Fruit fly (Drosophila melanogaster) whole organism, embryonic: ENCODE results near the gene CG31549.
A peak's percentile ranks its signal among the peaks of the same experiment; 100 is the strongest.

Source experiments
- Adf1 ChIP-seq: fragments of 200-800 bp; sonication (Bioruptor generic); IDR thresholded peaks from 2 replicates; pipeline ENCODE4 v1.3.6; 2022; ENCODE audit warnings: missing biosample characterization, missing genetic modification characterization
- Aef1 ChIP-seq: fragments of 200-800 bp; sonication (Bioruptor generic); IDR thresholded peaks from 3 replicates; pipeline ENCODE4 v1.3.6; 2022; ENCODE audit warnings: missing biosample characterization, missing genetic modification characterization
- Blimp-1 ChIP-seq: fragments of 200-800 bp; sonication (Bioruptor generic); optimal IDR thresholded peaks from 3 replicates; lab custom pipeline; 2018; ENCODE audit warnings: missing biosample characterization, missing genetic modification characterization, mild to moderate bottlenecking, moderate library complexity, missing genetic modification reagents
- BtbVII ChIP-seq: fragments of 200-800 bp; sonication (Bioruptor generic); optimal IDR thresholded peaks from 3 replicates; lab custom pipeline; 2017; ENCODE audit warnings: missing biosample characterization, mild to moderate bottlenecking, missing genetic modification characterization
- CG10274 ChIP-seq: fragments of 200-800 bp; sonication (Bioruptor generic); optimal IDR thresholded peaks from 3 replicates; lab custom pipeline; 2017; ENCODE audit warnings: missing biosample characterization, mild to moderate bottlenecking, missing genetic modification characterization
- CG10543 ChIP-seq: fragments of 200-800 bp; sonication (Bioruptor generic); optimal IDR thresholded peaks from 3 replicates; lab custom pipeline; 2017; ENCODE audit warnings: missing biosample characterization, mild to moderate bottlenecking, missing genetic modification characterization, moderate library complexity
- CG11085 ChIP-seq: fragments of 200-800 bp; sonication (Bioruptor generic); IDR thresholded peaks from 2 replicates; pipeline ENCODE4 v1.3.6; 2022; ENCODE audit warnings: missing biosample characterization, missing genetic modification characterization
- CG11093 ChIP-seq: fragments of 200-800 bp; sonication (Bioruptor generic); IDR thresholded peaks from 3 replicates; pipeline ENCODE4 v1.3.6; 2022; ENCODE audit warnings: missing biosample characterization, missing genetic modification characterization
- CG11247 ChIP-seq: fragments of 200-800 bp; sonication (Bioruptor generic); IDR thresholded peaks from 2 replicates; pipeline ENCODE4 v1.3.6; 2022; ENCODE audit warnings: missing biosample characterization, missing genetic modification characterization
- CG12155 ChIP-seq: fragments of 200-800 bp; sonication (Bioruptor generic); optimal IDR thresholded peaks from 3 replicates; lab custom pipeline; 2016; ENCODE audit warnings: missing biosample characterization, missing genetic modification characterization
- CG12942 ChIP-seq: fragments of 200-800 bp; sonication (Bioruptor generic); optimal IDR thresholded peaks from 3 replicates; lab custom pipeline; 2016; ENCODE audit warnings: missing biosample characterization, missing genetic modification characterization
- CG15479 ChIP-seq: fragments of 200-800 bp; sonication (Bioruptor generic); optimal IDR thresholded peaks from 3 replicates; lab custom pipeline; 2019; ENCODE audit warnings: missing biosample characterization, mild to moderate bottlenecking, missing genetic modification characterization, moderate library complexity
- CG15514 ChIP-seq: fragments of 200-800 bp; sonication (Bioruptor generic); optimal IDR thresholded peaks from 3 replicates; lab custom pipeline; 2017; ENCODE audit warnings: missing biosample characterization, missing genetic modification characterization, mild to moderate bottlenecking, moderate library complexity, missing genetic modification reagents
- CG15696 ChIP-seq: fragments of 200-800 bp; sonication (Bioruptor generic); optimal IDR thresholded peaks from 2 replicates; lab custom pipeline; 2019; ENCODE audit warnings: missing biosample characterization, mild to moderate bottlenecking, missing genetic modification characterization, moderate library complexity
- CG17612 ChIP-seq: fragments of 200-800 bp; sonication (Bioruptor generic); IDR thresholded peaks from 2 replicates; pipeline ENCODE4 v1.3.6; 2022; ENCODE audit warnings: missing biosample characterization, missing genetic modification characterization
- CG18262 ChIP-seq: fragments of 200-800 bp; optimal IDR thresholded peaks from 3 replicates; lab custom pipeline; 2019; ENCODE audit warnings: missing biosample characterization, mild to moderate bottlenecking, missing genetic modification characterization, moderate library complexity
- CG31388 ChIP-seq: fragments of 200-800 bp; sonication (Bioruptor generic); optimal IDR thresholded peaks from 2 replicates; lab custom pipeline; 2016; ENCODE audit warnings: missing biosample characterization, missing genetic modification characterization
- CG4707 ChIP-seq: fragments of 200-800 bp; sonication (Bioruptor generic); optimal IDR thresholded peaks from 2 replicates; lab custom pipeline; 2018; ENCODE audit warnings: missing biosample characterization, mild to moderate bottlenecking, missing genetic modification characterization, moderate library complexity
- CG4730 ChIP-seq: fragments of 200-800 bp; sonication (Bioruptor generic); IDR thresholded peaks from 2 replicates; pipeline ENCODE4 v1.3.6; 2022; ENCODE audit warnings: missing biosample characterization, missing genetic modification characterization
- CG7357 ChIP-seq: fragments of 200-800 bp; sonication (Bioruptor generic); IDR thresholded peaks from 3 replicates; pipeline ENCODE4 v1.3.6; 2022; ENCODE audit warnings: missing biosample characterization, missing genetic modification characterization
- CG8944 ChIP-seq: fragments of 200-800 bp; sonication (Bioruptor generic); optimal IDR thresholded peaks from 3 replicates; lab custom pipeline; 2016; ENCODE audit warnings: missing biosample characterization, missing genetic modification characterization
- CG9609 ChIP-seq: fragments of 200-800 bp; sonication (Bioruptor generic); optimal IDR thresholded peaks from 3 replicates; lab custom pipeline; 2016; ENCODE audit warnings: missing biosample characterization, missing genetic modification characterization
- CG9876 ChIP-seq: fragments of 200-800 bp; sonication (Bioruptor generic); optimal IDR thresholded peaks from 2 replicates; lab custom pipeline; 2016; ENCODE audit warnings: missing biosample characterization, missing genetic modification characterization
- D19B ChIP-seq: fragments of 200-800 bp; sonication (Bioruptor generic); optimal IDR thresholded peaks from 2 replicates; lab custom pipeline; 2017; ENCODE audit warnings: missing biosample characterization, mild to moderate bottlenecking, missing genetic modification characterization
- Deaf1 ChIP-seq: fragments of 200-800 bp; optimal IDR thresholded peaks from 3 replicates; lab custom pipeline; 2019; ENCODE audit warnings: missing biosample characterization, mild to moderate bottlenecking, missing genetic modification characterization, moderate library complexity
- Dip3 ChIP-seq: fragments of 200-800 bp; sonication (Bioruptor generic); optimal IDR thresholded peaks from 3 replicates; lab custom pipeline; 2016; ENCODE audit warnings: missing biosample characterization, missing genetic modification characterization
- Ets65A ChIP-seq: fragments of 200-800 bp; sonication (Bioruptor generic); peaks from one replicate; lab custom pipeline; 2016; ENCODE audit warnings: missing biosample characterization, missing genetic modification characterization
- GATAe ChIP-seq: fragments of 200-800 bp; sonication (Bioruptor generic); conservative IDR thresholded peaks from 2 replicates; pipeline ENCODE4 v1.3.6; 2022; ENCODE audit warnings: missing biosample characterization, missing genetic modification characterization
- H2.0 ChIP-seq: fragments of 200-800 bp; sonication (Bioruptor generic); IDR thresholded peaks from 2 replicates; pipeline ENCODE4 v1.3.6; 2022; ENCODE audit warnings: missing biosample characterization, missing genetic modification characterization
- HLH3B ChIP-seq: fragments of 200-800 bp; sonication (Bioruptor generic); IDR thresholded peaks from 2 replicates; pipeline ENCODE4 v1.3.6; 2022; ENCODE audit warnings: missing biosample characterization, missing genetic modification characterization
- Hmx ChIP-seq: fragments of 200-800 bp; sonication (Bioruptor generic); optimal IDR thresholded peaks from 2 replicates; lab custom pipeline; 2016; ENCODE audit warnings: missing biosample characterization, missing genetic modification characterization
- Ravus ChIP-seq: fragments of 200-800 bp; sonication (Bioruptor generic); IDR thresholded peaks from 2 replicates; pipeline ENCODE4 v1.3.6; 2022; ENCODE audit warnings: missing biosample characterization, missing genetic modification characterization
- Six4 ChIP-seq: fragments of 200-800 bp; sonication (Bioruptor generic); optimal IDR thresholded peaks from 2 replicates; lab custom pipeline; 2016; ENCODE audit warnings: missing biosample characterization, missing genetic modification characterization
- ab ChIP-seq: fragments of 200-800 bp; sonication (Bioruptor generic); optimal IDR thresholded peaks from 2 replicates; lab custom pipeline; 2016; ENCODE audit warnings: missing biosample characterization, missing genetic modification characterization
- al ChIP-seq: fragments of 200-800 bp; sonication (Bioruptor generic); IDR thresholded peaks from 2 replicates; pipeline ENCODE4 v1.3.6; 2022; ENCODE audit warnings: missing biosample characterization, missing genetic modification characterization
- ap ChIP-seq: fragments of 200-800 bp; sonication (Bioruptor generic); IDR thresholded peaks from 2 replicates; pipeline ENCODE4 v1.3.6; 2022; ENCODE audit warnings: missing biosample characterization, missing genetic modification characterization
- cg ChIP-seq: fragments of 200-800 bp; sonication (Bioruptor generic); optimal IDR thresholded peaks from 3 replicates; lab custom pipeline; 2019; ENCODE audit warnings: missing biosample characterization, mild to moderate bottlenecking, missing genetic modification characterization, moderate library complexity
- ci ChIP-seq: fragments of 200-800 bp; sonication (Bioruptor generic); IDR thresholded peaks from 3 replicates; pipeline ENCODE4 v1.3.6; 2022; ENCODE audit warnings: missing biosample characterization, missing genetic modification characterization
- da ChIP-seq: fragments of 200-800 bp; sonication (Bioruptor generic); optimal IDR thresholded peaks from 2 replicates; lab custom pipeline; 2016; ENCODE audit warnings: missing biosample characterization, missing genetic modification characterization
- danr ChIP-seq: fragments of 200-800 bp; sonication (Bioruptor generic); IDR thresholded peaks from 2 replicates; pipeline ENCODE4 v1.3.6; 2022; ENCODE audit warnings: missing biosample characterization, missing genetic modification characterization
- fd96Cb ChIP-seq: fragments of 200-800 bp; sonication (Bioruptor generic); optimal IDR thresholded peaks from 2 replicates; lab custom pipeline; 2018; ENCODE audit warnings: missing biosample characterization, mild to moderate bottlenecking, missing genetic modification characterization, moderate library complexity
- hkb ChIP-seq, 2 experiments: fragments of 200-800 bp in 1 of 2; fragments of >200 bp in 1 of 2; sonication (Bioruptor generic) in 1 of 2; IDR thresholded peaks in 1 of 2; optimal IDR thresholded peaks in 1 of 2; 2 replicates each; pipeline versions ENCODE4 v1.3.6 to Lab custom; 2017 to 2022; ENCODE audit warnings: missing biosample characterization in 1 of 2, missing genetic modification characterization in 1 of 2
- ind ChIP-seq: fragments of 200-800 bp; sonication (Bioruptor generic); optimal IDR thresholded peaks from 3 replicates; lab custom pipeline; 2016; ENCODE audit warnings: missing biosample characterization, missing genetic modification characterization
- klu ChIP-seq: fragments of 200-800 bp; sonication (Bioruptor generic); IDR thresholded peaks from 2 replicates; pipeline ENCODE4 v1.3.6; 2022; ENCODE audit warnings: missing biosample characterization, missing genetic modification characterization
- lilli ChIP-seq: fragments of 200-800 bp; sonication (Bioruptor generic); optimal IDR thresholded peaks from 3 replicates; lab custom pipeline; 2016; ENCODE audit warnings: missing biosample characterization, missing genetic modification characterization
- lmd ChIP-seq: fragments of 200-800 bp; sonication (Bioruptor generic); IDR thresholded peaks from 2 replicates; pipeline ENCODE4 v1.3.6; 2022; ENCODE audit warnings: missing biosample characterization, missing genetic modification characterization
- oc ChIP-seq: fragments of 200-800 bp; sonication (Bioruptor generic); optimal IDR thresholded peaks from 2 replicates; lab custom pipeline; 2018; ENCODE audit warnings: missing biosample characterization, mild to moderate bottlenecking, missing genetic modification characterization, moderate library complexity
- pfk ChIP-seq: fragments of 200-800 bp; sonication (Bioruptor generic); optimal IDR thresholded peaks from 2 replicates; lab custom pipeline; 2018; ENCODE audit warnings: missing biosample characterization, mild to moderate bottlenecking, missing genetic modification characterization, moderate library complexity
- sim ChIP-seq: fragments of 200-800 bp; sonication (Bioruptor generic); IDR thresholded peaks from 2 replicates; pipeline ENCODE4 v1.3.6; 2022; ENCODE audit warnings: missing biosample characterization, missing genetic modification characterization
- stc ChIP-seq: fragments of 200-800 bp; sonication (Bioruptor generic); IDR thresholded peaks from 2 replicates; pipeline ENCODE4 v1.3.6; 2022; ENCODE audit warnings: missing biosample characterization, missing genetic modification characterization
- twi ChIP-seq: fragments of 200-800 bp; optimal IDR thresholded peaks from 2 replicates; lab custom pipeline; 2019; ENCODE audit warnings: missing biosample characterization, mild to moderate bottlenecking, missing genetic modification characterization, moderate library complexity

Gene CG31549

dm6 chr3R:5620387-5620956 lies 11.5 kb upstream of the CG31549 start (continued):
- no peak for TF ChIP-seq Adf1 (GFP tag; lab: Robert Waterston, UW)
- TF ChIP-seq CG11093 (GFP tag; lab: Robert Waterston, UW), result no peak
- peak; percentile 63 for TF ChIP-seq lilli (GFP tag; lab: Kevin White, UChicago)
- TF ChIP-seq BtbVII (GFP tag; lab: Kevin White, UChicago), result peak; percentile 24
- TF ChIP-seq CG10543 (GFP tag; lab: Kevin White, UChicago), result no peak
- peak; percentile 69 for TF ChIP-seq lmd (GFP tag; lab: Robert Waterston, UW)
- peak; percentile 54 for TF ChIP-seq CG11247 (GFP tag; lab: Robert Waterston, UW)
- TF ChIP-seq CG8944, result peak; percentile 52
- TF ChIP-seq CG7357 (GFP tag; lab: Robert Waterston, UW), result peak; percentile 61; the same call in 1 of the 3 replicates
- 0 out of 2 replicates have a peak, but pooled peaks have one; percentile 20 for TF ChIP-seq GATAe
- peak; percentile 30 for TF ChIP-seq CG10274 (GFP tag; lab: Kevin White, UChicago)
- TF ChIP-seq D19B (GFP tag; lab: Kevin White, UChicago), result peak; percentile 38
- no peak for TF ChIP-seq Blimp-1 (GFP tag; lab: Kevin White, UChicago)
- peak; percentile 68 for TF ChIP-seq H2.0
- TF ChIP-seq stc, result peak; percentile 48; the same call in 1 of the 2 replicates
- TF ChIP-seq ab (GFP tag; lab: Kevin White, UChicago), result peak; percentile 48
- peak; percentile 18; the same call in 1 of the 2 replicates for TF ChIP-seq klu (GFP tag; lab: Robert Waterston, UW)
- no peak; the same call in 1 of the 2 replicates for TF ChIP-seq Ravus (GFP tag; lab: Robert Waterston, UW)
- TF ChIP-seq pfk, result no peak
- TF ChIP-seq CG9609 (GFP tag; lab: Kevin White, UChicago), result peak; percentile 57
- peak; percentile 44 for TF ChIP-seq CG9876 (GFP tag; lab: Kevin White, UChicago)
- TF ChIP-seq Six4, result peak; percentile 38
- TF ChIP-seq CG4707 (GFP tag; lab: Kevin White, UChicago), result no peak
- TF ChIP-seq CG15696 (tag; lab: Kevin White, UChicago), result no peak
- TF ChIP-seq CG15479, result no peak
- peak; percentile 46; the same call in 1 of the 2 replicates for TF ChIP-seq CG4730 (GFP tag; lab: Robert Waterston, UW)
- no peak for TF ChIP-seq al (GFP tag; lab: Robert Waterston, UW)
- peak; percentile 27 for TF ChIP-seq da (GFP tag; lab: Kevin White, UChicago)
- TF ChIP-seq CG12155, result no peak
- peak; percentile 97 for TF ChIP-seq Ets65A (GFP tag; lab: Kevin White, UChicago)
- no peak for TF ChIP-seq cg
- peak; percentile 37 for TF ChIP-seq CG15514
- TF ChIP-seq CG12942 (GFP tag; lab: Kevin White, UChicago), result peak; percentile 6
- peak; percentile 0 for TF ChIP-seq CG31388
- TF ChIP-seq Deaf1 (tag; lab: Kevin White, UChicago), result peak; percentile 25
- TF ChIP-seq ap (GFP tag; lab: Robert Waterston, UW), result peak; percentile 53
- peak; percentile 77 for TF ChIP-seq HLH3B (GFP tag; lab: Robert Waterston, UW)
- TF ChIP-seq fd96Cb (tag; lab: Kevin White, UChicago), result peak; percentile 70
- peak; percentile 79 for TF ChIP-seq CG18262 (tag; lab: Kevin White, UChicago)
- TF ChIP-seq twi (tag; lab: Kevin White, UChicago), result peak; percentile 36
- TF ChIP-seq CG11085, result peak; percentile 48; the same call in 1 of the 2 replicates
- no peak for TF ChIP-seq hkb (optimal IDR thresholded peaks at IDR 0.05; lab: Kevin White, UChicago)
- TF ChIP-seq hkb (GFP tag; IDR thresholded peaks at IDR 0.05; lab: Robert Waterston, UW), result peak; percentile 71
- no peak; the same call in 1 of the 2 replicates for TF ChIP-seq danr (GFP tag; lab: Robert Waterston, UW)
- TF ChIP-seq ci (GFP tag; lab: Robert Waterston, UW), result peak; percentile 85
- peak; percentile 80 for TF ChIP-seq oc (tag; lab: Kevin White, UChicago)
- TF ChIP-seq sim (GFP tag; lab: Robert Waterston, UW), result no peak
- peak; percentile 9 for TF ChIP-seq Hmx
- TF ChIP-seq Dip3 (GFP tag; lab: Kevin White, UChicago), result peak; percentile 41
- no peak for TF ChIP-seq CG17612 (GFP tag; lab: Robert Waterston, UW)
- peak; percentile 68 for TF ChIP-seq ind (GFP tag; lab: Kevin White, UChicago)
- TF ChIP-seq Aef1, result peak; percentile 30; the same call in 1 of the 3 replicates
